Worm (Caenorhabditis elegans) whole organism, L2 larva: ENCODE data around the gene egl-13.

Source experiments
- ama-1 ChIP-seq: fragments of 150-350 bp; optimal IDR thresholded peaks from 2 replicates; lab custom pipeline; 2018; ENCODE audit warnings: inconsistent platforms
- ceh-82 ChIP-seq: fragments of 150-350 bp; optimal IDR thresholded peaks from 2 replicates; lab custom pipeline; 2014; ENCODE audit warnings: missing biosample characterization, missing genetic modification characterization
- crh-2 ChIP-seq: sonication (generic microtip); optimal IDR thresholded peaks from 2 replicates; lab custom pipeline; 2017; ENCODE audit warnings: missing biosample characterization, missing genetic modification characterization
- elt-1 ChIP-seq: fragments of 150-350 bp; optimal IDR thresholded peaks from 2 replicates; lab custom pipeline; 2014; ENCODE audit warnings: missing biosample characterization, missing genetic modification characterization
- gmeb-1 ChIP-seq: fragments of 150-350 bp; optimal IDR thresholded peaks from 2 replicates; lab custom pipeline; 2014; ENCODE audit warnings: missing biosample characterization, missing genetic modification characterization
- lin-13 ChIP-seq: fragments of 150-350 bp; optimal IDR thresholded peaks from 2 replicates; lab custom pipeline; 2014; ENCODE audit warnings: missing biosample characterization, missing genetic modification reagents, missing genetic modification characterization
- lin-39 ChIP-seq: fragments of 150-350 bp; optimal IDR thresholded peaks from 2 replicates; lab custom pipeline; 2014; ENCODE audit warnings: missing biosample characterization, missing genetic modification reagents, missing genetic modification characterization
- nhr-12 ChIP-seq: fragments of 150-350 bp; optimal IDR thresholded peaks from 2 replicates; lab custom pipeline; 2014; ENCODE audit warnings: missing biosample characterization, missing genetic modification characterization
- nhr-77 ChIP-seq: fragments of 150-350 bp; optimal IDR thresholded peaks from 2 replicates; lab custom pipeline; 2014; ENCODE audit warnings: missing biosample characterization, missing genetic modification characterization
- skn-1 ChIP-seq: sonication (generic microtip); optimal IDR thresholded peaks from 2 replicates; lab custom pipeline; 2017; ENCODE audit warnings: missing biosample characterization, missing genetic modification characterization
- sma-9 ChIP-seq, 2 experiments: fragments of 150-350 bp in 1 of 2; sonication (generic microtip) in 1 of 2; optimal IDR thresholded peaks; 2 replicates each; lab custom pipeline; 2014 to 2016; ENCODE audit warnings: missing genetic modification characterization in 2 of 2, mild to moderate bottlenecking in 1 of 2, missing biosample characterization in 1 of 2, missing compliant biosample characterization in 1 of 2, missing genetic modification reagents in 1 of 2, moderate library complexity in 1 of 2
- ztf-11 ChIP-seq: sonication (generic microtip); optimal IDR thresholded peaks from 2 replicates; lab custom pipeline; 2017; ENCODE audit warnings: missing biosample characterization, missing genetic modification characterization

DNA sequence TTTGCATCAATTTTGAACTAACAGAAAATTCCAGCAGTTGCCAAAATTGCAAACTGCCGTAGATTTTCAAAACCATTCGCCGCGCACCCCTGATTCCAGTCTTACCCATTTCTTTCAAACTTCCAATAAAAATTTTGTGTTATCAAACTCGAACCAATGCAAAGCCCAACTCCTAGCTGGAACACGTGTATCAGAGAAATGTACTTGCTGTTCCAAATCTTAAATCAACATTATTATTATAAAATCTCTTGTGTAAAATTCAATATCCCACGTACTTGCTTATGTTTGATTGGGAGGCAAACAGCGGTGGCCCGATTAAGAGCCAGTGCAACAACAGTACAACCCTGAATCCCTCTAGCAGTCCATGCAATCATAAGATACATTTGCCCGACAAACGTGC, 19.5 kb upstream of the egl-13 start:
- TF ChIP-seq ama-1 (lab: Kevin White, UChicago): no peak
- no peak for TF ChIP-seq sma-9 (GFP tag; optimal IDR thresholded peaks at IDR 0.05; lab: Kevin White, UChicago)
- TF ChIP-seq sma-9 (tag; optimal IDR thresholded peaks at IDR 0.05; lab: Kevin White, UChicago): no peak
- no peak for TF ChIP-seq elt-1 (tag; lab: Kevin White, UChicago)
- no peak for TF ChIP-seq skn-1 (tag; lab: Kevin White, UChicago)
- TF ChIP-seq lin-39: no peak
- TF ChIP-seq gmeb-1 (tag; lab: Kevin White, UChicago): no peak
- no peak for TF ChIP-seq ztf-11
- TF ChIP-seq crh-2 (tag; lab: Kevin White, UChicago): no peak
- no peak for TF ChIP-seq lin-13 (GFP tag; lab: Kevin White, UChicago)
- TF ChIP-seq nhr-77 (tag; lab: Kevin White, UChicago): no peak
- TF ChIP-seq ceh-82 (tag; lab: Kevin White, UChicago): no peak
- TF ChIP-seq nhr-12 (tag; lab: Kevin White, UChicago): no peak
